Worm (Caenorhabditis elegans) whole organism, young adult: ENCODE data around the gene F22E5.1.

ENCODE experiments used
- B0035.1 ChIP-seq: sonication (generic microtip); optimal IDR thresholded peaks from 2 replicates; lab custom pipeline; 2016; ENCODE audit warnings: missing genetic modification characterization, mild to moderate bottlenecking, missing compliant biosample characterization, missing genotype, missing genetic modification reagents
- F39B2.1 ChIP-seq: fragments of 200-800 bp; sonication (Bioruptor generic); IDR thresholded peaks from 2 replicates; pipeline ENCODE4 v1.3.6; 2022; ENCODE audit warnings: missing genetic modification reagents, missing genetic modification characterization, missing compliant biosample characterization
- K12H6.12 ChIP-seq: fragments of 200-800 bp; sonication (Bioruptor generic); optimal IDR thresholded peaks from 2 replicates; lab custom pipeline; 2018; ENCODE audit warnings: mild to moderate bottlenecking, missing genetic modification characterization, missing compliant biosample characterization
- Y67H2A.10 ChIP-seq: fragments of 200-800 bp; sonication (Bioruptor generic); conservative IDR thresholded peaks from 2 replicates; pipeline ENCODE4 v1.3.6; 2022; ENCODE audit warnings: missing genetic modification reagents, missing genetic modification characterization, missing compliant biosample characterization
- Y95B8A.8 ChIP-seq: fragments of 200-800 bp; sonication (Bioruptor generic); IDR thresholded peaks from 2 replicates; pipeline ENCODE4 v1.3.6; 2022; ENCODE audit warnings: missing genetic modification reagents, missing genetic modification characterization, missing compliant biosample characterization
- aptf-2 ChIP-seq: fragments of 200-800 bp; sonication (Bioruptor generic); conservative IDR thresholded peaks from 2 replicates; pipeline ENCODE4 v1.3.6; 2022; ENCODE audit warnings: missing genetic modification reagents, missing genetic modification characterization, missing compliant biosample characterization
- athp-1 ChIP-seq: sonication (generic microtip); optimal IDR thresholded peaks from 2 replicates; lab custom pipeline; 2017; ENCODE audit warnings: mild to moderate bottlenecking, missing genetic modification characterization, missing compliant biosample characterization
- cebp-2 ChIP-seq: fragments of 200-800 bp; sonication (Bioruptor generic); IDR thresholded peaks from 2 replicates; pipeline ENCODE4 v1.3.6; 2022; ENCODE audit warnings: missing genetic modification characterization, missing compliant biosample characterization
- ceh-79 ChIP-seq: sonication (generic microtip); optimal IDR thresholded peaks from 2 replicates; lab custom pipeline; 2017; ENCODE audit warnings: mild to moderate bottlenecking, missing genetic modification characterization, missing compliant biosample characterization
- ceh-91 ChIP-seq: fragments of 200-800 bp; sonication (Bioruptor generic); IDR thresholded peaks from 2 replicates; pipeline ENCODE4 v1.3.6; 2022; ENCODE audit warnings: missing genetic modification reagents, missing genetic modification characterization, missing compliant biosample characterization
- dox-1 ChIP-seq: fragments of 200-800 bp; sonication (Bioruptor generic); IDR thresholded peaks from 2 replicates; pipeline ENCODE4 v1.3.6; 2022; ENCODE audit warnings: missing genetic modification reagents, missing genetic modification characterization, missing compliant biosample characterization
- egl-18 ChIP-seq: fragments of 200-800 bp; sonication (Bioruptor generic); IDR thresholded peaks from 2 replicates; pipeline ENCODE4 v1.3.6; 2022; ENCODE audit warnings: missing genetic modification reagents, missing genetic modification characterization, missing compliant biosample characterization
- egrh-3 ChIP-seq: fragments of 200-800 bp; sonication (Bioruptor generic); IDR thresholded peaks from 2 replicates; pipeline ENCODE4 v1.3.6; 2022; ENCODE audit warnings: missing genetic modification reagents, missing genetic modification characterization, missing compliant biosample characterization
- ets-4 ChIP-seq: fragments of 200-800 bp; sonication (Bioruptor generic); optimal IDR thresholded peaks from 2 replicates; lab custom pipeline; 2018; ENCODE audit warnings: mild to moderate bottlenecking, missing genetic modification characterization, missing compliant biosample characterization
- fkh-3 ChIP-seq: sonication (generic microtip); optimal IDR thresholded peaks from 2 replicates; lab custom pipeline; 2016; ENCODE audit warnings: mild to moderate bottlenecking, missing genetic modification characterization, missing compliant biosample characterization
- gei-17 ChIP-seq: fragments of 200-800 bp; sonication (Bioruptor generic); optimal IDR thresholded peaks from 2 replicates; lab custom pipeline; 2018; ENCODE audit warnings: mild to moderate bottlenecking, missing genetic modification characterization, missing compliant biosample characterization
- lin-26 ChIP-seq: fragments of 200-800 bp; sonication (Bioruptor generic); IDR thresholded peaks from 2 replicates; pipeline ENCODE4 v1.3.6; 2022; ENCODE audit warnings: missing genetic modification reagents, missing genetic modification characterization, missing compliant biosample characterization
- lin-54 ChIP-seq: fragments of 200-800 bp; sonication (Bioruptor generic); optimal IDR thresholded peaks from 2 replicates; lab custom pipeline; 2018; ENCODE audit warnings: mild to moderate bottlenecking, missing genetic modification characterization, missing compliant biosample characterization
- lsy-27 ChIP-seq: sonication (generic microtip); optimal IDR thresholded peaks from 2 replicates; lab custom pipeline; 2017; ENCODE audit warnings: missing genetic modification characterization, mild to moderate bottlenecking, missing compliant biosample characterization, antibody characterized with exemption, missing genotype, borderline replicate concordance; ENCODE audit not compliant: insufficient read depth
- madf-8 ChIP-seq: fragments of 200-800 bp; sonication (Bioruptor generic); conservative IDR thresholded peaks from 2 replicates; pipeline ENCODE4 v1.3.6; 2022; ENCODE audit warnings: missing genetic modification reagents, missing genetic modification characterization, missing compliant biosample characterization
- mcd-1 ChIP-seq: fragments of 200-800 bp; sonication (Bioruptor generic); IDR thresholded peaks from 2 replicates; pipeline ENCODE4 v1.3.6; 2022; ENCODE audit warnings: missing genetic modification reagents, missing genetic modification characterization, missing compliant biosample characterization
- mel-28 ChIP-seq: sonication (generic microtip); optimal IDR thresholded peaks from 2 replicates; lab custom pipeline; 2016; ENCODE audit warnings: borderline replicate concordance, mild to moderate bottlenecking, missing genetic modification characterization, missing compliant biosample characterization
- mxl-1 ChIP-seq: sonication (generic microtip); optimal IDR thresholded peaks from 2 replicates; lab custom pipeline; 2016; ENCODE audit warnings: missing genetic modification characterization, missing compliant biosample characterization
- rcor-1 ChIP-seq: fragments of 200-800 bp; sonication (Bioruptor generic); IDR thresholded peaks from 2 replicates; pipeline ENCODE4 v1.3.6; 2022; ENCODE audit warnings: missing genetic modification reagents, missing genetic modification characterization, missing compliant biosample characterization
- rpc-1 ChIP-seq, 2 experiments: fragments of 150-350 bp in 1 of 2; sonication (generic microtip) in 1 of 2; optimal IDR thresholded peaks; 2 replicates each; lab custom pipeline; 2014 to 2018; ENCODE audit warnings: missing biosample characterization in 1 of 2, missing genetic modification characterization in 1 of 2, missing genetic modification reagents in 1 of 2, missing genotype in 1 of 2
- somi-1 ChIP-seq: fragments of 200-800 bp; sonication (Bioruptor generic); optimal IDR thresholded peaks from 2 replicates; lab custom pipeline; 2018; ENCODE audit warnings: mild to moderate bottlenecking, missing genetic modification characterization, missing compliant biosample characterization
- tbp1 ChIP-seq: fragments of 200-800 bp; sonication (Bioruptor generic); optimal IDR thresholded peaks from 2 replicates; lab custom pipeline; 2018; ENCODE audit warnings: mild to moderate bottlenecking, missing genetic modification characterization, missing compliant biosample characterization
- tbx-9 ChIP-seq: sonication (generic microtip); optimal IDR thresholded peaks from 2 replicates; lab custom pipeline; 2016; ENCODE audit warnings: borderline replicate concordance, missing genetic modification characterization, inconsistent platforms, missing compliant biosample characterization
- tlf-1 ChIP-seq: fragments of 200-800 bp; sonication (Bioruptor generic); optimal IDR thresholded peaks from 2 replicates; lab custom pipeline; 2018; ENCODE audit warnings: mild to moderate bottlenecking, missing genetic modification characterization, missing compliant biosample characterization
- unc-130 ChIP-seq: sonication (generic microtip); optimal IDR thresholded peaks from 2 replicates; lab custom pipeline; 2016; ENCODE audit warnings: missing genetic modification reagents, missing genetic modification characterization, missing compliant biosample characterization
- zfh-2 ChIP-seq: fragments of 200-800 bp; sonication (Bioruptor generic); conservative IDR thresholded peaks from 2 replicates; pipeline ENCODE4 v1.3.6; 2022; ENCODE audit warnings: missing genetic modification reagents, missing genetic modification characterization, missing compliant biosample characterization
- ztf-18 ChIP-seq: sonication (generic microtip); optimal IDR thresholded peaks from 2 replicates; lab custom pipeline; 2016; ENCODE audit warnings: missing genotype, mild to moderate bottlenecking, missing genetic modification characterization, missing compliant biosample characterization

The F22E5.1 gene

DNA sequence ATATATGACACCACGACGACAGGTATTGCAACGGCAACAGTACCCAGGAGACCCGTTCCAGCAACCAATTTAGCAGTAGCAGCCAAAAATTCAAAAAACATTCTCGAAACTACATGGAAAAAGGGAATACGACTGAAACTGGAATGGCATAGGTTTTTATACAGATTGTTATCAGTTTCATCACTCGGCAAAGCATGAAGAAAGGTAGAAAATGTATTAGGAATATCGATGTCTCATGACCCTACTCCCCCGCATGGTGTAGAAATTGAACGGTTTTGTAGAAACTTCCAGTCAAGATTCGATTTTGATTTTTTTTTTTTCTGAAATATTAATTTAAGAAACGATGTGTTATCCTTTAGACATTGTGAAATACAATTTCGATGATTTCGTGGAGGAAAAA is 37.3 kb downstream of the F22E5.1 start, which contains the start of gene T05A8.2:
Gene T05A8.2 (minus strand): TSS at position 101 of the 400 bp plus-strand sequence.
- no peak for TF ChIP-seq mel-28 (tag; lab: Kevin White, UChicago)
- no peak for TF ChIP-seq unc-130 (GFP tag; lab: Kevin White, UChicago)

ce11 chrII:2717335-2717734 is 43.8 kb downstream of the F22E5.1 start, which contains the start of gene T05A8.3:
TSS of gene T05A8.3 (minus strand) at chrII:2717435.
- 0 out of 2 replicates have a peak, but pooled peaks have one; percentile 26 for TF ChIP-seq zfh-2 (GFP tag; lab: Robert Waterston, UW)
- TF ChIP-seq gei-17 (GFP tag; lab: Kevin White, UChicago), result no peak
- TF ChIP-seq aptf-2, result no peak
- TF ChIP-seq, all 124 proteins: peak for 1

- TF ChIP-seq zfh-2 (GFP tag; lab: Robert Waterston, UW), result peak; percentile 81
- TF ChIP-seq mcd-1, result 0 out of 2 replicates have a peak, but pooled peaks have one; percentile 10
- no peak for TF ChIP-seq lin-26
- TF ChIP-seq egrh-3, result peak; percentile 74; the same call in 1 of the 2 replicates
- TF ChIP-seq, all 124 proteins: peak for 3
Observed at ce11 chrII:2719212-2719611, 45.6 kb downstream of the F22E5.1 start.

DNA sequence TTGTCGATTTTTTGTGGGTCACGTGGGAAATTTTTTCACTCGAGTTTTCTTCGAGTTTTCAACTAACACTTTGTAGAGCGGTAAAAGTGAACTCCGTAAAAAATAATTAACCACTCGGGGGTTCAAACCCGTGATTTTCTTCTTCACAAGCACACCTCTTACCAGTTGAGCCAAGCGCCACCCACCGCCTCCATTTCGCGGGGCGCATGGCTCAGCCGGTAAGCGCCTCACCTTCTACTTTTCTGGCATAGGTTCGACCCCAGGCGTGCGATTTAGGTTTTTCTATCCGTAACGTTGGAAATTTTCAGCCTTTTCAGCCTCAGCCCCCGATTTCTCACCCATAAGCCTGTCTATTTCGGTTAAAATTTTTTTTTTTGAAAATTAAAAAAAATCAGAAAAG is 48.4 kb downstream of the F22E5.1 start:
- TF ChIP-seq dox-1 (GFP tag; lab: Robert Waterston, UW) (no peak), madf-8 (GFP tag; lab: Robert Waterston, UW) (no peak), fkh-3 (tag; lab: Kevin White, UChicago) (no peak), cebp-2 (GFP tag; lab: Robert Waterston, UW) (no peak), rpc-1 (optimal IDR thresholded peaks at IDR 0.05; lab: Kevin White, UChicago) (no peak), rpc-1 (tag; optimal IDR thresholded peaks at IDR 0.05; lab: Kevin White, UChicago) (peak; percentile 32), ztf-18 (tag; lab: Kevin White, UChicago) (no peak), Y95B8A.8 (no peak), gei-17 (GFP tag; lab: Kevin White, UChicago) (no peak), ets-4 (no peak), athp-1 (tag; lab: Kevin White, UChicago) (no peak), somi-1 (GFP tag; lab: Kevin White, UChicago) (no peak), zfh-2 (GFP tag; lab: Robert Waterston, UW) (peak; percentile 52), tbx-9 (tag; lab: Kevin White, UChicago) (no peak), lsy-27 (no peak), tbp1 (peak; percentile 63)
- TF ChIP-seq, all 124 proteins: peak for 3

DNA sequence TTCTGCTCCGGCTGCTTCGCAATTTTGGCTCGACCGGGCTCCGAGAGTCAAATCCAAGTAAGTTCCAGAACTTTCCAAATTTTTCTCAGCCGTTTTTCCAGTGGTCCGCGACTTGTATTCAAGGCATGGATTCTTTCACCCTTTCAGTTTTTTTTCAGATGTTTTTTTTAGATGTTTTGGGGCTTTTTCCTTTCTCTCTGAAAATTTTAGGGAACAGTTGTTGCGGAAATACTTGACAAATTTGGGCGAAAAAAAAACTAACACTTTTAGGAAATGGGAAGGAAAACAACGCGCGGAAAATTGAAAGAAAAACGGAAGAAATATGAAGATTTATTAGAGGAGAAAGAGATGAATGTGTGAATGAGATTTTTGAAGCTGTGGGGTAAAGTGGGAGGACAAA is 52.0 kb downstream of the F22E5.1 start, which contains the start of the genes T05A8.11 and nep-2:
Gene T05A8.11 (minus strand): TSS at position 101 of the 400 bp plus-strand sequence.
Gene nep-2 (minus strand): TSS at position 192 of the 400 bp plus-strand sequence.
- no peak for TF ChIP-seq rcor-1 (GFP tag; lab: Robert Waterston, UW)
- no peak for TF ChIP-seq F39B2.1 (GFP tag; lab: Robert Waterston, UW)
- no peak for TF ChIP-seq lin-54 (GFP tag; lab: Kevin White, UChicago)
- no peak for TF ChIP-seq K12H6.12 (tag; lab: Kevin White, UChicago)
- TF ChIP-seq egl-18 (GFP tag; lab: Robert Waterston, UW), result no peak
- TF ChIP-seq ceh-79, result no peak
- no peak for TF ChIP-seq unc-130 (GFP tag; lab: Kevin White, UChicago)
- TF ChIP-seq tlf-1 (GFP tag; lab: Kevin White, UChicago), result no peak
- no peak for TF ChIP-seq Y67H2A.10 (GFP tag; lab: Robert Waterston, UW)
- no peak for TF ChIP-seq B0035.1 (tag; lab: Kevin White, UChicago)
- no peak for TF ChIP-seq mxl-1
- TF ChIP-seq ceh-91 (GFP tag; lab: Robert Waterston, UW), result no peak
